Worm (Caenorhabditis elegans) whole organism, mixed stage, embryonic: ENCODE results near the gene btb-14.

Experiments
- M03D4.4 ChIP-seq: sonication (generic microtip); optimal IDR thresholded peaks from 2 replicates; lab custom pipeline; 2017; ENCODE audit warnings: mild to moderate bottlenecking, missing genetic modification characterization, missing compliant biosample characterization
- bed-3 ChIP-seq: fragments of 200-800 bp; sonication (Bioruptor generic); optimal IDR thresholded peaks from 3 replicates; lab custom pipeline; 2018; ENCODE audit warnings: mild to moderate bottlenecking, missing genetic modification characterization, moderate library complexity, missing compliant biosample characterization
- blmp-1 ChIP-seq: fragments of 150-350 bp; optimal IDR thresholded peaks from 2 replicates; lab custom pipeline; 2014; ENCODE audit warnings: missing biosample characterization, missing genetic modification characterization
- ceh-39 ChIP-seq: fragments of 150-350 bp; optimal IDR thresholded peaks from 2 replicates; lab custom pipeline; 2014; ENCODE audit warnings: missing biosample characterization, missing genetic modification characterization
- ceh-43 ChIP-seq: fragments of 200-800 bp; sonication (Bioruptor generic); optimal IDR thresholded peaks from 2 replicates; lab custom pipeline; 2018; ENCODE audit warnings: mild to moderate bottlenecking, missing genetic modification characterization, moderate library complexity, missing compliant biosample characterization
- ces-1 ChIP-seq: fragments of 150-350 bp; optimal IDR thresholded peaks from 2 replicates; lab custom pipeline; 2014; ENCODE audit warnings: missing biosample characterization, missing genetic modification reagents, missing genetic modification characterization
- cnd-1 ChIP-seq: fragments of 200-800 bp; sonication (Bioruptor generic); optimal IDR thresholded peaks from 2 replicates; lab custom pipeline; 2018; ENCODE audit warnings: mild to moderate bottlenecking, missing genetic modification characterization, missing compliant biosample characterization
- drap-1 ChIP-seq: fragments of 200-800 bp; sonication (Bioruptor generic); optimal IDR thresholded peaks from 3 replicates; lab custom pipeline; 2018; ENCODE audit warnings: mild to moderate bottlenecking, missing genetic modification characterization, missing compliant biosample characterization
- elt-1 ChIP-seq: sonication (generic microtip); optimal IDR thresholded peaks from 2 replicates; lab custom pipeline; 2017; ENCODE audit warnings: missing genetic modification characterization, mild to moderate bottlenecking, missing compliant biosample characterization, antibody characterized with exemption, moderate library complexity, borderline replicate concordance; ENCODE audit not compliant: insufficient read depth
- elt-3 ChIP-seq: fragments of 150-350 bp; optimal IDR thresholded peaks from 2 replicates; lab custom pipeline; 2014; ENCODE audit warnings: missing biosample characterization, missing genetic modification characterization
- flh-1 ChIP-seq: fragments of 200-800 bp; sonication (Bioruptor generic); optimal IDR thresholded peaks from 2 replicates; lab custom pipeline; 2018; ENCODE audit warnings: mild to moderate bottlenecking, missing genetic modification characterization, moderate library complexity, missing compliant biosample characterization
- ham-2 ChIP-seq: fragments of 200-800 bp; sonication (Bioruptor generic); optimal IDR thresholded peaks from 2 replicates; lab custom pipeline; 2018; ENCODE audit warnings: mild to moderate bottlenecking, missing genetic modification characterization, missing compliant biosample characterization
- hlh-1 ChIP-seq: fragments of 150-350 bp; optimal IDR thresholded peaks from 2 replicates; lab custom pipeline; 2014; ENCODE audit warnings: missing biosample characterization, missing genetic modification reagents, missing genetic modification characterization
- lin-13 ChIP-seq: fragments of 150-350 bp; optimal IDR thresholded peaks from 2 replicates; lab custom pipeline; 2014; ENCODE audit warnings: missing biosample characterization, missing genetic modification characterization
- lin-32 ChIP-seq: fragments of 200-800 bp; sonication (Bioruptor generic); optimal IDR thresholded peaks from 2 replicates; lab custom pipeline; 2018; ENCODE audit warnings: mild to moderate bottlenecking, missing genetic modification characterization, missing compliant biosample characterization
- lsy-2 ChIP-seq: fragments of 150-350 bp; optimal IDR thresholded peaks from 2 replicates; lab custom pipeline; 2014; ENCODE audit warnings: missing biosample characterization, missing genetic modification characterization
- mab-5 ChIP-seq: fragments of 150-350 bp; optimal IDR thresholded peaks from 2 replicates; lab custom pipeline; 2014; ENCODE audit warnings: missing biosample characterization, missing genetic modification characterization
- mep-1 ChIP-seq: fragments of 150-350 bp; optimal IDR thresholded peaks from 2 replicates; lab custom pipeline; 2017; ENCODE audit warnings: missing biosample characterization, missing genetic modification reagents, missing genetic modification characterization, inconsistent platforms
- mls-2 ChIP-seq: sonication (generic microtip); optimal IDR thresholded peaks from 2 replicates; lab custom pipeline; 2016; ENCODE audit warnings: mild to moderate bottlenecking, missing genetic modification characterization, moderate library complexity, missing compliant biosample characterization
- nhr-12 ChIP-seq: fragments of 150-350 bp; optimal IDR thresholded peaks from 2 replicates; lab custom pipeline; 2014; ENCODE audit warnings: missing biosample characterization, missing genetic modification characterization
- nhr-237 ChIP-seq: fragments of 150-350 bp; optimal IDR thresholded peaks from 2 replicates; lab custom pipeline; 2014; ENCODE audit warnings: missing biosample characterization, missing genetic modification characterization
- nhr-76 ChIP-seq: sonication (generic microtip); optimal IDR thresholded peaks from 2 replicates; lab custom pipeline; 2017; ENCODE audit warnings: missing biosample characterization, missing genetic modification characterization
- pha-4 ChIP-seq: fragments of 150-350 bp; optimal IDR thresholded peaks from 2 replicates; lab custom pipeline; 2018; ENCODE audit warnings: missing biosample characterization, missing genetic modification reagents, missing genetic modification characterization
- snpc-4 ChIP-seq: fragments of 150-350 bp; optimal IDR thresholded peaks from 2 replicates; lab custom pipeline; 2014; ENCODE audit warnings: missing biosample characterization, missing genetic modification characterization
- sptf-1 ChIP-seq: sonication (generic microtip); optimal IDR thresholded peaks from 2 replicates; lab custom pipeline; 2017; ENCODE audit warnings: mild to moderate bottlenecking, missing genetic modification characterization, moderate library complexity, missing compliant biosample characterization
- tbx-8 ChIP-seq: fragments of 200-800 bp; sonication (Bioruptor generic); optimal IDR thresholded peaks from 2 replicates; lab custom pipeline; 2018; ENCODE audit warnings: mild to moderate bottlenecking, missing genetic modification characterization, moderate library complexity, missing compliant biosample characterization
- unc-120 ChIP-seq: sonication (generic microtip); optimal IDR thresholded peaks from 2 replicates; lab custom pipeline; 2017; ENCODE audit warnings: missing genetic modification characterization, missing compliant biosample characterization; ENCODE audit not compliant: poor library complexity, severe bottlenecking
- unc-39 ChIP-seq: fragments of 150-350 bp; optimal IDR thresholded peaks from 2 replicates; lab custom pipeline; 2014; ENCODE audit warnings: missing biosample characterization, missing genetic modification characterization
- unc-62 ChIP-seq: fragments of 150-350 bp; optimal IDR thresholded peaks from 2 replicates; lab custom pipeline; 2014; ENCODE audit warnings: missing biosample characterization, missing genetic modification reagents, missing genetic modification characterization
- ztf-11 ChIP-seq: fragments of 150-350 bp; optimal IDR thresholded peaks from 2 replicates; lab custom pipeline; 2014; ENCODE audit warnings: missing biosample characterization, missing genetic modification characterization

Gene btb-14

DNA sequence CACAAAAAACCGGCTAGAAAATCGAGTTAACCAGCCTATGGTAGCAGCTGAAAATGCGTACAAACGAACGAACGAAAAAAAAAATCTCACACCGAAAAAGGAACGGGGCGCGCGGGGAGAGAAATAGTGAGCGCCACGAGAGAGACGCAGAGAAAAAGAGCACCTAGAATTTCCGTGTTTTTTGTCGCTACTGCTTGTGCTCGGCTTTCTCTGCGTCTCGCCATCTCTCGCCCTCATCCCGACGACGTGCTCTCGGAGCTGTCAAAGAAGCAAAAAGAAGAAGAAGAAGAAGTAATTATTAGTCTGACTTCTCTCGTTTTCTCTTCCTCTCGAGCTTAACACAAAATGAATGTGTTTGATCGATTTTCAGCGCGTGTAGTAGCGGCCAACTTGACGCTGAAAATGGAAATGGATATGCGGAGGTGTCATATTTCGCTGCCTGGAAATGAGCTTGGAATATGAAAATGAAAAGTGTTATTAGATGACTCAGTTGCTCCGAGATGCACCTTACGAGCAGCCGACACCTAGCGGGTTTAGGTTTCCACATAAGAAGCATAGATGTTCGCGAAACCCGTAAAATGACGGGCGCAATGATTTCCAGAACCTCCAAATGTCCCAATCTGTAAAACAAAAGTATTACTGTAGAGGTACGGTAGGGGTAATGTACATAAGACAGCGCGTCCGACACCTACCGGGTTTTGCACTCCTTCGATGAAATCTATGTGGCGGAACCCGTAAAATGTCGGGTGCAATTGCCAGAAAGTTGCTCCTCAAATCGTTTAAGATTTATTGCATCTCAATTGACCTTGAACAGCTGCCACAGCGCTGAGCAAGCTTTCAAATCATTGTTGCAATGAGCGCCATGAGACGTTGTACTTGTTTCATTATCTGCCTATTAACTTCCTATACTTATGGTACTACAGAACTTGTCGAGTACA, at the start of gene btb-14:
btb-14 (plus strand) TSS at position 839 of the 938 bp plus-strand sequence.
- TF ChIP-seq unc-120 (tag; lab: Kevin White, UChicago) (no peak), drap-1 (no peak), bed-3 (GFP tag; lab: Kevin White, UChicago) (no peak), mep-1 (tag; lab: Kevin White, UChicago) (no peak), nhr-12 (no peak), snpc-4 (no peak), mab-5 (tag; lab: Kevin White, UChicago) (no peak), unc-62 (GFP tag; lab: Kevin White, UChicago) (no peak), M03D4.4 (tag; lab: Kevin White, UChicago) (no peak), ces-1 (GFP tag; lab: Kevin White, UChicago) (no peak), unc-39 (tag; lab: Kevin White, UChicago) (peak; percentile 23), hlh-1 (tag; lab: Kevin White, UChicago) (peak; percentile 0), elt-3 (tag; lab: Kevin White, UChicago) (no peak), mls-2 (tag; lab: Kevin White, UChicago) (no peak), ztf-11 (tag; lab: Kevin White, UChicago) (no peak), cnd-1 (tag; lab: Kevin White, UChicago) (no peak), nhr-76 (tag; lab: Kevin White, UChicago) (no peak), flh-1 (GFP tag; lab: Kevin White, UChicago) (no peak)

DNA sequence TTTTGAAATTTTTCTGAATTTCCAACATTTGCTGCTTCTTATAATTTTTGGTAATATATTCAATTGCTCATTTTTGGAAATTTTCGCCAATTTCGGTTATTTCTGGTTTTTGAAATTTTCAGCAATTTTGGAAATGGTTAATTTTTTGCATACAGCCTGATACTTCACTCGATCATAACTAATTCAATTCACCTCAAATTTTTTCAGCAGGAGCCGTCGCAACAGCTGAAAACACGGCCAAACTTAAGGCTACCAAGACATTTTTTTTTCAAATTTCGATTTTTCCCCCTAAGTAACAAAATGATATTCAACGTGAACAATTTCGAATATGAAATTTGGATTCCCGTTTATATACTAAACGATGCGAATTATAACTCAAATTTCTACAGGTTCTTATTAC, 47.8 kb upstream of the btb-14 start, which contains the start of gene sre-52:
sre-52 (plus strand) TSS at position 301 of the 400 bp plus-strand sequence.
- TF ChIP-seq bed-3 (GFP tag; lab: Kevin White, UChicago) (no peak), lin-13 (no peak)

DNA sequence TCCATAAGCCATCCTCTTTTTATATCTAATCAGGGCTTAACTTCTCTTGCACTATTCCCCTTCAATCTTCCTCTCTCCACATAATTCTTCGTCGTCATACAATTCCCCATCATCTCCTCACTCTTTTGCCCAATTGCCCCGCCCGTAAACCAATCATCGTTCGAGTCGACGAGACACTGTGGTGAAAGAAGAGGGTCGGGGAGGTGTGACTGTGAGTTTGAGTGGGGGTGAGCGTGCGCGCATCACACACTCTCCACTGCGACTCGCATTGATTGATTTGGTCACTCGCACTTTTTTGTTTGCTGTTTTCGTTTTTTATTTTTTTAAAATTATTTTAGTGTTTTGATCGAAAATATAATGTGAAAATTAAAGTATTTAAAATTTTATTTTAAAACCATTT, 44.1 kb upstream of the btb-14 start:
- TF ChIP-seq ces-1 (GFP tag; lab: Kevin White, UChicago), result peak; percentile 95
- peak; percentile 87 for TF ChIP-seq lsy-2 (tag; lab: Kevin White, UChicago)
- peak; percentile 64 for TF ChIP-seq unc-120 (tag; lab: Kevin White, UChicago)
- TF ChIP-seq mep-1 (tag; lab: Kevin White, UChicago), result peak; percentile 65
- TF ChIP-seq M03D4.4 (tag; lab: Kevin White, UChicago), result peak; percentile 10
- peak; percentile 56 for TF ChIP-seq pha-4 (tag; lab: Kevin White, UChicago)
- no peak for TF ChIP-seq tbx-8
- TF ChIP-seq mls-2 (tag; lab: Kevin White, UChicago), result peak; percentile 79
- TF ChIP-seq nhr-237 (tag; lab: Kevin White, UChicago), result peak; percentile 36
- TF ChIP-seq ceh-39, result peak; percentile 44
- TF ChIP-seq ham-2 (GFP tag; lab: Kevin White, UChicago), result no peak
- TF ChIP-seq cnd-1 (tag; lab: Kevin White, UChicago), result peak; percentile 30
- peak; percentile 19 for TF ChIP-seq lin-13
- no peak for TF ChIP-seq nhr-76 (tag; lab: Kevin White, UChicago)
- peak; percentile 9 for TF ChIP-seq sptf-1 (tag; lab: Kevin White, UChicago)
- no peak for TF ChIP-seq unc-39 (tag; lab: Kevin White, UChicago)

DNA sequence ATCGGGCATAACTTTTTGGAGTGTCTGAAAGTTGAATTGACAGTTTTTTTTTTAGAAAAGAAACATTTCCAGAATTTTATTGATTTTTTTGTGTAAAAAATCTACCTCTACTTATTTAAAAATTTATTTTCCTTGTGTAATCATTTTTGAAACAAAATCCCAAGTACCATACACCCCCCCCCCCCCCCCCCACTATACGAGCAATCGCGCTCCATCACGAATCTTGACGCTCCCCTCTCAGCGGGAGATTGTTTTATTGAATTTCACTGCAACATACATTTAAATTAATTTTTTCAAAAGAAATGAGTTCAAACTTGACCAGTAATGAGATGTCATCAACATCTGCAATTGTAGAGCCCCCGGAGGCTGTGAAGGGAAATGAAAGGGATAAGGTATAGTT, 43.6 kb upstream of the btb-14 start, which contains the start of gene sop-2:
sop-2 (plus strand) TSS at position 301 of the 400 bp plus-strand sequence.
- TF ChIP-seq pha-4 (tag; lab: Kevin White, UChicago) (no peak), flh-1 (GFP tag; lab: Kevin White, UChicago) (no peak), sptf-1 (tag; lab: Kevin White, UChicago) (no peak), ztf-11 (tag; lab: Kevin White, UChicago) (no peak), lin-32 (GFP tag; lab: Kevin White, UChicago) (no peak), snpc-4 (no peak), M03D4.4 (tag; lab: Kevin White, UChicago) (no peak), cnd-1 (tag; lab: Kevin White, UChicago) (no peak), elt-1 (tag; lab: Kevin White, UChicago) (no peak), blmp-1 (no peak), nhr-12 (no peak), ceh-43 (no peak), ceh-39 (no peak)
